Worm (Caenorhabditis elegans): Measurements from ENCODE around the gene K01D12.15.

Gene K01D12.15

ce11 chrV:12432111-12432510, 45.9 kb downstream of the K01D12.15 start, which contains the start of gene C54D10.13:
TSS of gene C54D10.13 (minus strand) at chrV:12432289.
- TF ChIP-seq daf-12 (tag; optimal IDR thresholded peaks at IDR 0.05) (no peak), fos-1 (tag; optimal IDR thresholded peaks at IDR 0.05) (no peak), nhr-28 (tag; optimal IDR thresholded peaks at IDR 0.05) (no peak), elt-2 (tag; optimal IDR thresholded peaks at IDR 0.05) (peak; percentile 48), pqm-1 (tag; optimal IDR thresholded peaks at IDR 0.05) (peak; percentile 62)

ce11 chrV:12433105-12433504, 46.9 kb downstream of the K01D12.15 start:
- TF ChIP-seq hmg-11 (tag; optimal IDR thresholded peaks at IDR 0.05) (no peak), tbx-2 (tag; optimal IDR thresholded peaks at IDR 0.05) (no peak), lin-39 (tag; optimal IDR thresholded peaks at IDR 0.05) (no peak), unc-39 (tag; optimal IDR thresholded peaks at IDR 0.05) (no peak), ceh-82 (tag; optimal IDR thresholded peaks at IDR 0.05) (no peak), lsy-12 (tag; optimal IDR thresholded peaks at IDR 0.05) (no peak), lin-15B (tag; optimal IDR thresholded peaks at IDR 0.05) (no peak)

ce11 chrV:12433717-12434116, 47.5 kb downstream of the K01D12.15 start, which contains the start of gene srh-25:
TSS of gene srh-25 (minus strand) at chrV:12433817.
- TF ChIP-seq ZK546.5 (tag; optimal IDR thresholded peaks at IDR 0.05) (no peak), lin-15B (tag; optimal IDR thresholded peaks at IDR 0.05) (no peak), nfya-1 (tag; optimal IDR thresholded peaks at IDR 0.05; ENCODE audit: insufficient read depth) (no peak), egl-27 (tag; optimal IDR thresholded peaks at IDR 0.05) (no peak), egl-5 (tag; optimal IDR thresholded peaks at IDR 0.05) (no peak), pha-4 (tag; optimal IDR thresholded peaks at IDR 0.05) (no peak), ceh-28 (tag; optimal IDR thresholded peaks at IDR 0.05) (no peak), nhr-25 (tag; optimal IDR thresholded peaks at IDR 0.05) (no peak)
